Worm (Caenorhabditis elegans): ENCODE measurements around the gene ZK617.26.

DNA sequence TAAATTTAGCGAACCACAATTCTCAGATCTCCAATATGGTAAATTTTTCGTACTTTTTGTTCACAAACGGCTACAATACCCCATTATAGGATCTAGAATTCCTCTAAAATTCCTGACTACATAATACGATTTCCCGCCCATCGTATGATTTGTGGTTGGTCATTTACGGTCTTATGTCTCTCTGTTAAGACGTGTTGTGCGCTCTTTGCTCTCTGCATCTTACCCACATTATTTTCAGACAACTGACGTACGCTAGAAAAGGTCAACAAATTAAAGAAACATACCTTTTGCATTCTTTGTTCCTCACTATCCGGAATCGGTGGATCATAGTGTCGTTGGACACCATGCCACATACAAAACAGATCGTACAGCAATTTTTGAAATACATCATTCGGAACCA is 32.3 kb upstream of the ZK617.26 start:
- TF ChIP-seq him-1 (tag; optimal IDR thresholded peaks at IDR 0.05) (no peak), W03F9.2 (tag; optimal IDR thresholded peaks at IDR 0.05) (no peak)

All from whole organism, L4/young adult.